Fruit fly (Drosophila melanogaster) whole organism, pupa: ENCODE data around the gene CG18233.
A peak's percentile ranks its signal among the peaks of the same experiment; 100 is the strongest.

Source experiments
- CG10348 ChIP-seq: fragments of 200-800 bp; sonication (Bioruptor generic); IDR thresholded peaks from 2 replicates; pipeline ENCODE4 v1.3.6; 2022; ENCODE audit warnings: missing biosample characterization, missing genetic modification characterization
- CG12605 ChIP-seq: fragments of 200-800 bp; sonication (Bioruptor generic); IDR thresholded peaks from 2 replicates; pipeline ENCODE4 v1.3.6; 2022; ENCODE audit warnings: missing biosample characterization, missing genetic modification characterization
- CG13204 ChIP-seq: fragments of 200-800 bp; sonication (Bioruptor generic); optimal IDR thresholded peaks from 2 replicates; lab custom pipeline; 2018; ENCODE audit warnings: missing biosample characterization, mild to moderate bottlenecking, missing genetic modification characterization, moderate library complexity
- CG14655 ChIP-seq: fragments of 200-800 bp; sonication (Bioruptor generic); optimal IDR thresholded peaks from 3 replicates; lab custom pipeline; 2017; ENCODE audit warnings: mild to moderate bottlenecking, missing biosample characterization, missing genetic modification reagents, missing genetic modification characterization
- CG15710 ChIP-seq: fragments of 200-800 bp; sonication (Bioruptor generic); optimal IDR thresholded peaks from 2 replicates; lab custom pipeline; 2018; ENCODE audit warnings: missing biosample characterization, mild to moderate bottlenecking, missing genetic modification characterization, moderate library complexity
- CG17806 ChIP-seq: fragments of 200-800 bp; sonication (Bioruptor generic); optimal IDR thresholded peaks from 2 replicates; lab custom pipeline; 2018; ENCODE audit warnings: missing biosample characterization, mild to moderate bottlenecking, missing genetic modification characterization, moderate library complexity
- CG8159 ChIP-seq: fragments of 200-800 bp; sonication (Bioruptor generic); optimal IDR thresholded peaks from 3 replicates; lab custom pipeline; 2018; ENCODE audit warnings: missing biosample characterization, mild to moderate bottlenecking, missing genetic modification characterization, moderate library complexity
- CG8301 ChIP-seq: fragments of 200-800 bp; sonication (Bioruptor generic); optimal IDR thresholded peaks from 2 replicates; lab custom pipeline; 2018; ENCODE audit warnings: missing biosample characterization, mild to moderate bottlenecking, missing genetic modification characterization
- EcR ChIP-seq: fragments of 200-800 bp; sonication (Bioruptor generic); optimal IDR thresholded peaks from 3 replicates; lab custom pipeline; 2019; ENCODE audit warnings: missing biosample characterization, missing genetic modification characterization, mild to moderate bottlenecking, moderate library complexity, missing genetic modification reagents
- Snoo ChIP-seq: fragments of 200-800 bp; sonication (Bioruptor generic); optimal IDR thresholded peaks from 3 replicates; lab custom pipeline; 2017; ENCODE audit warnings: missing biosample characterization, mild to moderate bottlenecking, missing genetic modification characterization, inconsistent platforms
- fd96Ca ChIP-seq: fragments of 200-800 bp; sonication (Bioruptor generic); IDR thresholded peaks from 3 replicates; pipeline ENCODE4 v1.3.6; 2022; ENCODE audit warnings: missing biosample characterization, missing genetic modification characterization

dm6 chr3L:18620988-18621734 is 15.9 kb downstream of the CG18233 start:
- TF ChIP-seq Snoo (tag; lab: Kevin White, UChicago), result peak; percentile 50
- peak; percentile 100 for TF ChIP-seq EcR (GFP tag; lab: Kevin White, UChicago)
- peak; percentile 14 for TF ChIP-seq CG13204
- peak; percentile 58 for TF ChIP-seq CG8301 (tag; lab: Kevin White, UChicago)
- TF ChIP-seq CG10348, result 0 out of 2 replicates have a peak, but pooled peaks have one; percentile 27
- TF ChIP-seq CG17806 (tag; lab: Kevin White, UChicago), result peak; percentile 28
- TF ChIP-seq CG15710 (tag; lab: Kevin White, UChicago), result no peak
- no peak; the same call in 2 of the 3 replicates for TF ChIP-seq fd96Ca (GFP tag; lab: Robert Waterston, UW)
- TF ChIP-seq CG14655 (GFP tag; lab: Kevin White, UChicago), result peak; percentile 52
- TF ChIP-seq CG8159 (tag; lab: Kevin White, UChicago), result peak; percentile 26
- no peak for TF ChIP-seq CG12605 (GFP tag; lab: Robert Waterston, UW)
